Fruit fly (Drosophila melanogaster) whole organism, embryonic: ENCODE measurements around the gene Nep6.

ENCODE experiments used
- Adf1 ChIP-seq: fragments of 200-800 bp; sonication (Bioruptor generic); IDR thresholded peaks from 2 replicates; pipeline ENCODE4 v1.3.6; 2022; ENCODE audit warnings: missing biosample characterization, missing genetic modification characterization
- Atf6 ChIP-seq: fragments of 200-800 bp; sonication (Bioruptor generic); IDR thresholded peaks from 2 replicates; pipeline ENCODE4 v1.3.6; 2022; ENCODE audit warnings: missing biosample characterization, missing genetic modification characterization
- CG12299 ChIP-seq: fragments of 200-800 bp; sonication (Bioruptor generic); optimal IDR thresholded peaks from 2 replicates; lab custom pipeline; 2018; ENCODE audit warnings: missing biosample characterization, mild to moderate bottlenecking, missing genetic modification characterization
- CG13287 ChIP-seq: fragments of 200-800 bp; sonication (Bioruptor generic); IDR thresholded peaks from 2 replicates; pipeline ENCODE4 v1.3.6; 2022; ENCODE audit warnings: missing biosample characterization, missing genetic modification characterization; ENCODE audit not compliant: partially characterized antibody
- CG17361 ChIP-seq: fragments of 200-800 bp; sonication (Bioruptor generic); IDR thresholded peaks from 3 replicates; pipeline ENCODE4 v1.3.6; 2022; ENCODE audit warnings: missing biosample characterization, missing genetic modification characterization
- CG17912 ChIP-seq: fragments of 200-800 bp; sonication (Bioruptor generic); optimal IDR thresholded peaks from 2 replicates; lab custom pipeline; 2018; ENCODE audit warnings: missing biosample characterization, mild to moderate bottlenecking, missing genetic modification characterization
- CG2199 ChIP-seq: fragments of 200-800 bp; sonication (Bioruptor generic); IDR thresholded peaks from 3 replicates; pipeline ENCODE4 v1.3.6; 2022; ENCODE audit warnings: missing biosample characterization, missing genetic modification characterization
- CG2712 ChIP-seq: fragments of 200-800 bp; optimal IDR thresholded peaks from 3 replicates; lab custom pipeline; 2019; ENCODE audit warnings: missing biosample characterization, mild to moderate bottlenecking, missing genetic modification characterization, moderate library complexity
- CG34224 ChIP-seq: fragments of 200-800 bp; sonication (Bioruptor generic); IDR thresholded peaks from 3 replicates; pipeline ENCODE4 v1.3.6; 2022; ENCODE audit warnings: missing biosample characterization, missing genetic modification characterization; ENCODE audit not compliant: partially characterized antibody
- CG34422 ChIP-seq: fragments of 200-800 bp; sonication (Bioruptor generic); IDR thresholded peaks from 3 replicates; pipeline ENCODE4 v1.3.6; 2022; ENCODE audit warnings: missing biosample characterization, missing genetic modification characterization
- CG42726 ChIP-seq: fragments of 200-800 bp; sonication (Bioruptor generic); IDR thresholded peaks from 2 replicates; pipeline ENCODE4 v1.3.6; 2022; ENCODE audit warnings: missing biosample characterization, missing genetic modification characterization; ENCODE audit not compliant: partially characterized antibody
- CG5245 ChIP-seq: fragments of 200-800 bp; sonication (Bioruptor generic); optimal IDR thresholded peaks from 3 replicates; lab custom pipeline; 2016; ENCODE audit warnings: missing biosample characterization, missing genetic modification characterization
- CG6175 ChIP-seq: fragments of 200-800 bp; sonication (Bioruptor generic); IDR thresholded peaks from 3 replicates; pipeline ENCODE4 v1.3.6; 2022; ENCODE audit warnings: missing biosample characterization, missing genetic modification characterization
- CG8359 ChIP-seq: fragments of 200-800 bp; sonication (Bioruptor generic); optimal IDR thresholded peaks from 2 replicates; lab custom pipeline; 2017; ENCODE audit warnings: missing biosample characterization, mild to moderate bottlenecking, missing genetic modification characterization, borderline replicate concordance
- CG9727 ChIP-seq: fragments of 200-800 bp; sonication (Bioruptor generic); optimal IDR thresholded peaks from 3 replicates; lab custom pipeline; 2017; ENCODE audit warnings: missing biosample characterization, mild to moderate bottlenecking, missing genetic modification characterization
- D19B ChIP-seq: fragments of 200-800 bp; sonication (Bioruptor generic); optimal IDR thresholded peaks from 2 replicates; lab custom pipeline; 2017; ENCODE audit warnings: missing biosample characterization, mild to moderate bottlenecking, missing genetic modification characterization
- Ets65A ChIP-seq: fragments of 200-800 bp; sonication (Bioruptor generic); peaks from one replicate; lab custom pipeline; 2016; ENCODE audit warnings: missing biosample characterization, missing genetic modification characterization
- Gug ChIP-seq: fragments of 200-800 bp; sonication (Bioruptor generic); IDR thresholded peaks from 4 replicates; pipeline ENCODE4 v1.3.6; 2022; ENCODE audit warnings: missing biosample characterization, missing genetic modification characterization
- H2.0 ChIP-seq: fragments of 200-800 bp; sonication (Bioruptor generic); IDR thresholded peaks from 2 replicates; pipeline ENCODE4 v1.3.6; 2022; ENCODE audit warnings: missing biosample characterization, missing genetic modification characterization
- Jarid2 ChIP-seq: fragments of 200-800 bp; sonication (Bioruptor generic); optimal IDR thresholded peaks from 3 replicates; lab custom pipeline; 2017; ENCODE audit warnings: mild to moderate bottlenecking, missing biosample characterization, missing genetic modification reagents, missing genetic modification characterization
- NK7.1 ChIP-seq: fragments of 200-800 bp; sonication (Bioruptor generic); optimal IDR thresholded peaks from 3 replicates; lab custom pipeline; 2016; ENCODE audit warnings: missing biosample characterization, missing genetic modification characterization
- Opbp ChIP-seq: fragments of 200-800 bp; sonication (Bioruptor generic); IDR thresholded peaks from 3 replicates; pipeline ENCODE4 v1.3.6; 2022; ENCODE audit warnings: missing biosample characterization, missing genetic modification characterization; ENCODE audit not compliant: partially characterized antibody
- Poxn ChIP-seq: fragments of 200-800 bp; sonication (Bioruptor generic); IDR thresholded peaks from 2 replicates; pipeline ENCODE4 v1.3.6; 2022; ENCODE audit warnings: missing biosample characterization, missing genetic modification characterization
- Ptx1 ChIP-seq: fragments of 200-800 bp; sonication (Bioruptor generic); IDR thresholded peaks from 2 replicates; pipeline ENCODE4 v1.3.6; 2022; ENCODE audit warnings: missing biosample characterization, missing genetic modification characterization
- Rfx ChIP-seq: fragments of 200-800 bp; sonication (Bioruptor generic); IDR thresholded peaks from 2 replicates; pipeline ENCODE4 v1.3.6; 2022; ENCODE audit warnings: missing biosample characterization, missing genetic modification characterization
- Rx ChIP-seq: fragments of 200-800 bp; sonication (Bioruptor generic); IDR thresholded peaks from 2 replicates; pipeline ENCODE4 v1.3.6; 2022; ENCODE audit warnings: missing biosample characterization, missing genetic modification characterization
- Sin3A ChIP-seq: fragments of >200 bp; optimal IDR thresholded peaks from 2 replicates; lab custom pipeline; 2018
- Xrp1 ChIP-seq: fragments of 200-800 bp; sonication (Bioruptor generic); IDR thresholded peaks from 2 replicates; pipeline ENCODE4 v1.3.6; 2022; ENCODE audit warnings: missing biosample characterization, missing genetic modification characterization
- amos ChIP-seq: fragments of 200-800 bp; sonication (Bioruptor generic); IDR thresholded peaks from 2 replicates; pipeline ENCODE4 v1.3.6; 2022; ENCODE audit warnings: missing biosample characterization, missing genetic modification characterization; ENCODE audit not compliant: partially characterized antibody
- bbx ChIP-seq: fragments of 200-800 bp; sonication (Bioruptor generic); IDR thresholded peaks from 2 replicates; pipeline ENCODE4 v1.3.6; 2022; ENCODE audit warnings: missing biosample characterization, missing genetic modification characterization; ENCODE audit not compliant: partially characterized antibody
- cg ChIP-seq: fragments of 200-800 bp; sonication (Bioruptor generic); optimal IDR thresholded peaks from 3 replicates; lab custom pipeline; 2019; ENCODE audit warnings: missing biosample characterization, mild to moderate bottlenecking, missing genetic modification characterization, moderate library complexity
- crol ChIP-seq: fragments of 200-800 bp; sonication (Bioruptor generic); IDR thresholded peaks from 2 replicates; pipeline ENCODE4 v1.3.6; 2022; ENCODE audit warnings: missing biosample characterization, missing genetic modification characterization
- dysf ChIP-seq: fragments of 200-800 bp; sonication (Bioruptor generic); IDR thresholded peaks from 3 replicates; pipeline ENCODE4 v1.3.6; 2022; ENCODE audit warnings: missing biosample characterization, missing genetic modification characterization
- gro ChIP-seq: fragments of 200-800 bp; sonication (Bioruptor generic); optimal IDR thresholded peaks from 2 replicates; lab custom pipeline; 2016; ENCODE audit warnings: missing biosample characterization, missing genetic modification characterization
- hbn ChIP-seq: fragments of 200-800 bp; sonication (Bioruptor generic); IDR thresholded peaks from 2 replicates; pipeline ENCODE4 v1.3.6; 2022; ENCODE audit warnings: missing biosample characterization, missing genetic modification characterization; ENCODE audit not compliant: partially characterized antibody
- lilli ChIP-seq: fragments of 200-800 bp; sonication (Bioruptor generic); optimal IDR thresholded peaks from 3 replicates; lab custom pipeline; 2016; ENCODE audit warnings: missing biosample characterization, missing genetic modification characterization
- lmd ChIP-seq: fragments of 200-800 bp; sonication (Bioruptor generic); IDR thresholded peaks from 2 replicates; pipeline ENCODE4 v1.3.6; 2022; ENCODE audit warnings: missing biosample characterization, missing genetic modification characterization
- org-1 ChIP-seq: fragments of 200-800 bp; sonication (Bioruptor generic); optimal IDR thresholded peaks from 2 replicates; lab custom pipeline; 2017; ENCODE audit warnings: missing biosample characterization, missing genetic modification characterization
- prd ChIP-seq, 3 experiments: fragments of >200 bp in 2 of 3; fragments of 200-800 bp in 1 of 3; sonication (Bioruptor generic) in 1 of 3; optimal IDR thresholded peaks in 2 of 3; IDR thresholded peaks in 1 of 3; 2 replicates in 2 of 3; 3 replicates in 1 of 3; pipeline versions ENCODE4 v1.3.6 to Lab custom; 2017 to 2022; ENCODE audit warnings: missing biosample characterization in 1 of 3, missing genetic modification characterization in 1 of 3
- rib ChIP-seq: fragments of 200-800 bp; sonication (Bioruptor generic); IDR thresholded peaks from 2 replicates; pipeline ENCODE4 v1.3.6; 2022; ENCODE audit warnings: missing biosample characterization, missing genetic modification characterization
- sens ChIP-seq: fragments of 200-800 bp; sonication (Bioruptor generic); peaks from one replicate; lab custom pipeline; 2016; ENCODE audit warnings: missing biosample characterization, missing genetic modification characterization
- slbo ChIP-seq: fragments of 200-800 bp; sonication (Bioruptor generic); IDR thresholded peaks from 2 replicates; pipeline ENCODE4 v1.3.6; 2022; ENCODE audit warnings: missing biosample characterization, missing genetic modification characterization
- sr ChIP-seq: fragments of 200-800 bp; sonication (Bioruptor generic); IDR thresholded peaks from 3 replicates; pipeline ENCODE4 v1.3.6; 2022; ENCODE audit warnings: missing biosample characterization, missing genetic modification characterization
- ssp ChIP-seq: fragments of 200-800 bp; sonication (Bioruptor generic); IDR thresholded peaks from 2 replicates; pipeline ENCODE4 v1.3.6; 2022; ENCODE audit warnings: missing biosample characterization, missing genetic modification characterization
- tna ChIP-seq: fragments of 200-800 bp; sonication (Bioruptor generic); IDR thresholded peaks from 2 replicates; pipeline ENCODE4 v1.3.6; 2022; ENCODE audit warnings: missing biosample characterization, missing genetic modification characterization; ENCODE audit not compliant: partially characterized antibody
- unc-4 ChIP-seq: fragments of 200-800 bp; sonication (Bioruptor generic); IDR thresholded peaks from 2 replicates; pipeline ENCODE4 v1.3.6; 2022; ENCODE audit warnings: missing biosample characterization, missing genetic modification characterization; ENCODE audit not compliant: partially characterized antibody
- vvl ChIP-seq: fragments of 200-800 bp; sonication (Bioruptor generic); IDR thresholded peaks from 2 replicates; pipeline ENCODE4 v1.3.6; 2022; ENCODE audit warnings: missing biosample characterization, missing genetic modification characterization
- z ChIP-seq: fragments of 200-800 bp; sonication (Bioruptor generic); IDR thresholded peaks from 3 replicates; pipeline ENCODE4 v1.3.6; 2022; ENCODE audit warnings: missing biosample characterization, missing genetic modification characterization

The Nep6 gene

dm6 chrX:12760466-12761133 is 40.9 kb upstream of the Nep6 start, which contains the start of gene Paics (continued):
- TF ChIP-seq tna (GFP tag; lab: Robert Waterston, UW) (0 out of 2 replicates have a peak, but pooled peaks have one; percentile 44), vvl (0 out of 2 replicates have a peak, but pooled peaks have one; percentile 41), Ets65A (GFP tag; lab: Kevin White, UChicago) (no peak), prd (optimal IDR thresholded peaks at IDR 0.05; lab: Kevin White, UChicago) (no peak), prd (GFP tag; IDR thresholded peaks at IDR 0.05; lab: Robert Waterston, UW) (peak; percentile 54; the same call in 1 of the 3 replicates), CG8359 (GFP tag; lab: Kevin White, UChicago) (peak; percentile 79), Adf1 (GFP tag; lab: Robert Waterston, UW) (peak; percentile 41; the same call in 1 of the 2 replicates), CG12299 (tag; lab: Kevin White, UChicago) (no peak), lmd (GFP tag; lab: Robert Waterston, UW) (0 out of 2 replicates have a peak, but pooled peaks have one; percentile 7), dysf (GFP tag; lab: Robert Waterston, UW) (peak; percentile 27; the same call in 1 of the 3 replicates), Opbp (0 out of 3 replicates have a peak, but pooled peaks have one; percentile 29), Ptx1 (GFP tag; lab: Robert Waterston, UW) (0 out of 2 replicates have a peak, but pooled peaks have one; percentile 38), CG2199 (0 out of 3 replicates have a peak, but pooled peaks have one; percentile 68), Jarid2 (peak; percentile 12), sr (GFP tag; lab: Robert Waterston, UW) (peak; percentile 56; the same call in 2 of the 3 replicates), Rfx (0 out of 2 replicates have a peak, but pooled peaks have one; percentile 40), bbx (GFP tag; lab: Robert Waterston, UW) (peak; percentile 35; the same call in 1 of the 2 replicates), Gug (GFP tag; lab: Robert Waterston, UW) (no peak), CG17912 (GFP tag; lab: Kevin White, UChicago) (no peak), CG5245 (no peak), org-1 (GFP tag; lab: Kevin White, UChicago) (no peak), rib (GFP tag; lab: Robert Waterston, UW) (peak; percentile 55; the same call in 1 of the 2 replicates), NK7.1 (no peak), CG34422 (GFP tag; lab: Robert Waterston, UW) (peak; percentile 44; the same call in 1 of the 3 replicates), gro (peak; percentile 4), z (peak; percentile 70; the same call in 2 of the 3 replicates), CG42726 (GFP tag; lab: Robert Waterston, UW) (peak; percentile 47; the same call in 1 of the 2 replicates), Sin3A (lab: Kevin White, UChicago) (no peak), H2.0 (GFP tag; lab: Robert Waterston, UW) (no peak), hbn (GFP tag; lab: Robert Waterston, UW) (0 out of 2 replicates have a peak, but pooled peaks have one; percentile 19), lilli (GFP tag; lab: Kevin White, UChicago) (peak; percentile 17), unc-4 (GFP tag; lab: Robert Waterston, UW) (0 out of 2 replicates have a peak, but pooled peaks have one; percentile 17), CG2712 (tag; lab: Kevin White, UChicago) (peak; percentile 10), Rx (GFP tag; lab: Robert Waterston, UW) (no peak), D19B (GFP tag; lab: Kevin White, UChicago) (peak; percentile 24), CG13287 (GFP tag; lab: Robert Waterston, UW) (peak; percentile 26; the same call in 1 of the 2 replicates), amos (GFP tag; lab: Robert Waterston, UW) (peak; percentile 36; the same call in 1 of the 2 replicates), cg (peak; percentile 76), Atf6 (0 out of 2 replicates have a peak, but pooled peaks have one; percentile 27), ssp (GFP tag; lab: Robert Waterston, UW) (no peak), CG6175 (GFP tag; lab: Robert Waterston, UW) (no peak), sens (peak; percentile 71), CG34224 (peak; percentile 12; the same call in 1 of the 3 replicates), CG9727 (GFP tag; lab: Kevin White, UChicago) (peak; percentile 24), slbo (no peak), crol (no peak), Xrp1 (GFP tag; lab: Robert Waterston, UW) (0 out of 2 replicates have a peak, but pooled peaks have one; percentile 12), CG17361 (GFP tag; lab: Robert Waterston, UW) (0 out of 3 replicates have a peak, but pooled peaks have one; percentile 23), Poxn (GFP tag; lab: Robert Waterston, UW) (no peak)
